Fruit fly (Drosophila melanogaster) whole organism, larva: ENCODE measurements around the gene CG1951.

Experiments used
- noc ChIP-seq: fragments of 200-800 bp; sonication (Bioruptor generic); optimal IDR thresholded peaks from 3 replicates; lab custom pipeline; 2019; ENCODE audit warnings: missing biosample characterization, mild to moderate bottlenecking, missing genetic modification characterization, moderate library complexity

CG1951 gene

DNA sequence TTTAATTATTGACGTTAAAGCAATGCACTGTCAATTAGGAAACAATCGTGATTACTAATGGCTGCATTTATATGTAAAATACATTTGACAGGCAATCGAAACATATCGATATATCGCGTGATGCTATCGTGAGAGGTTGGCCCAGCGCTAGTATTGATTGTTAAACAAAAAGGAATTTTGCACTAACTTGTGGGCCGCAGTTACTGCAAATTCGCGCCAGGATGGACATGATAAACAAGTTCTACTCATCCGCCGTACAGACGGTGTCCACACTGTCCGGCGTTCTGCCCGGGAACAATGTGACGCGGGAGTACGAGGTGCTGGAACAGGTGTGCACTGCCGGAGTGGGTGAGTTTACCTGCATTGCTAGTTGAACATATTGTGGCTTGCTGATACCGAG is at the start of gene CG1951, which contains the start of gene eIF4E6:
TSS of gene CG1951 (plus strand) at position 115 of the 400 bp plus-strand sequence.
TSS of gene eIF4E6 (minus strand) at position 53 of the 400 bp plus-strand sequence.
- TF ChIP-seq noc (tag; lab: Kevin White, UChicago) = no peak

DNA sequence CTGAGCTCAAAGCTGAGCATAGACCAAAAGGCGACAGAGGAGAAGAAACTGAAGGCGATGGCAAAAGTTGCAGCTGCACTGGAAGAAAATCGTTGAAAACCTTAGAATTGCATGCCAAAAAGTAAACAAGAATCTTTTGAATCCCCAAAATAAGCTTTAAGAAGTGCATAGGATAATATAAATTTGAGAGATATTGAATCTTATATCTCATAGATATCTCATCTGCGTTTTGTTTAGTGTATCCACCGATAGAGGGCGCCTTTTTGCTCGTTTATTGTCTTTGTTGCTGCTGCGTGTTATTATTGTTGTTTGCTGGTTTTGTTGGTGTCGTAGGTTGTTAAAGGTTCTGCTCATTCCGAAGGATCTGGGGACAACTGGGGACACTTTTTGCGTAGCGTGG is 41.1 kb upstream of the CG1951 start:
- no peak for TF ChIP-seq noc (tag; lab: Kevin White, UChicago)

DNA sequence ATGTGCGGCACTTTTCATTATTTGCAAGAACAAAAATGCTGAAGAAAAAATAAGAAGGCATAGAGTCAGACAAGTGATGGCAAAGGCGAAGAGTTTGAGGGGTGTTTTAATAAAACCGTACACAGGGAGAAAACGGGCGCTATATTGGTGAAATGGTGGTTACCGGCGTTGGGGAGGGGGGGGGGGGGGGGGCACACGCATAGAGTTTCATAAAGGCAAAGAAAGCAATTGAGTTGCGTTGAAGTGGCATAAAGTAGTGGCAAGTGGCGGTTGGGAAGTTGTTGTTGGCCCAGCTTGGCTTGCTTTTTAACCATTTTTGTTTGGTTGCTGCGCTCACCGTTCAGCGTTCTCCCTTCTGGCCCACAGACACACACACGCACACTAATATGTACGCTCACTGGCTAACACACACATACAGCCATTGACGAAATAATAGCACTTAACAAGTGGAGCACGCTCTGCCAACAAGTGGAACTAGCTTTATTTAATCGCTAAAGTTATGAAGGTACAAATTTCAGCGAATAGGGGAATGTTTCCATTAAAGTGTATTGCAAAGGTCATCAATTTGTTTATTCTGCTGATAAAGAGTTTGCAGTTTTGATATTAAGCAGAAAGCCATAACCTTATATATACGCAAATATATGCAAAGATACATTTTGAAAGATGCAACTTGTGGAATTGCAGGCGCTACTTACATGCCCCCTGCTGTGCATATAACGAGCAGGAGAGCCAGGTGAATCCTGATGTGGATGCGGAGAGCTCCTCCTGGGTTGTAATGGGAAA is 39.2 kb upstream of the CG1951 start:
- no peak for TF ChIP-seq noc (tag; lab: Kevin White, UChicago)

DNA sequence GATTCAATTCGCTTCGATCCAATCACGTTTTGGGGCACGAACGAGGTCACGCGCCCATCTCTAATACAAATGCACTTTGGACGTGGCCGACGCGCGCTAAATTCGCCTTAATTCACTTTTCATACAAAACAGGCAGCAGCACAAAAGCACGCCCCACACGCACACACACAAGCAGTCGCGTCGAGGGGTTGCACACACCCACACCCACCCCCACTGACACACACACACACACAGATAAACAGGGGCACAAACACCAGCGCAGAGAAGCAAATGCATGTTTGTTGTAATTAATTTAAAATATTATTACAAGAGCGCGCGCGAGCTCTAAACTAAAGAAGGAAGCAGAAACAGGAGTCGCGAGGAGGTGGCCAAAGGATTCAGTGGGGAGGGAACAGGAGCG is 37.6 kb upstream of the CG1951 start:
- TF ChIP-seq noc (tag; lab: Kevin White, UChicago) = no peak

DNA sequence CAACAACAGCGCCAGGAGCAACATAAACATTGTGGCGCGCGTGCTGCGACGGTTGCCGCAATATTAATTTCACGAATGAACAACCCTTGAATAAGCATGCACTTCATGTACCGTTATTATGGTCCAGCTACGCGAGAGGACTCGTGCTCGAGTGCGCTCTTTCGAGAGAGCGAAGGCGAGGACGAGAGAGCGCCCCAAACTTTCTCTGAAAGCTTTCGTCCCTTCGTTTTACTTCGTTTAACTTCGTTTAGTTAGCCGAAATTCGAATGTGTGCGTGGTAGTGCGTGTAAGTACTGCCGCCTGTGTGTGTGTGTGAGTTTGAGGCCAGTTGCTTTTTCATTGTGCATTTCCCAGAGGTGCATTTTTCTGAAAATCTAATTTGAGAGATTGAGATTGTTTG is 36.3 kb upstream of the CG1951 start:
- TF ChIP-seq noc (tag; lab: Kevin White, UChicago) = no peak

DNA sequence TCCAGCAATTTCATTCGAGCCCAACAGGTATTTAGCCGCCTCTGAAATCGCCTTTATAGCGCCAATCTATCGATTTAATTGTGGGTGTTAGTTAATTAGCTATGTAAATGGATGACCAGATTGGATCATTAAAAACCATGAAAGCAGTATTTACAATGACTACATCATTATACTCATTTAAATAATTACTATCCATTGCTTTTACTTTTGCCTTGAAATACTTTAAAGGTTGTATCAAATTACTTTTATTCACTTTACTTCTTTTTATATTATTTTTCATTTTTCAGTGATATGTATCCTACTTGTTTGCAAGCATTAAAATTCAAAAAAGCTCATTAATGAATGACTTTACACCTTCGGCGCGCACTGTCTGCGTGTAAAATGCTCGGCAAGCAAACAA is 28.0 kb upstream of the CG1951 start:
- TF ChIP-seq noc (tag; lab: Kevin White, UChicago) = no peak

DNA sequence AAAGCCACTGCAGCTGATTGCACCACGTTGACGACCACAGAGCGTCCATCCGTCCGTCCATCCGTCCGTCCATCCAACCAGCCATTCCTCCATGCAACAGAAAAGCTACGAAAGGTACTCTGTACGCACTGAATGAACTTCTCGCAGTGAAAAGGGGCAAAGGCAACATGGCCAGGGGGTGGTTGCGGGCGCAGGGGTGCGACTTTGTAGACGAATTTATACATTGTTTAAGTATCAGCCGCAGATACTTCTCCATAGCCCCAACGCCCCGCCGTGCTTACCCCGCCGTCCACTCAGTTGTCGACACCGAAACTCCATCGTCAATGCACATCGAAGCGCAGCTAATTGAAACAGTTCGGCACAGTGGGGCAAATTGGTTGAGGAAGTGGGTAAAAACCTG is 27.0 kb upstream of the CG1951 start:
- no peak for TF ChIP-seq noc (tag; lab: Kevin White, UChicago)

DNA sequence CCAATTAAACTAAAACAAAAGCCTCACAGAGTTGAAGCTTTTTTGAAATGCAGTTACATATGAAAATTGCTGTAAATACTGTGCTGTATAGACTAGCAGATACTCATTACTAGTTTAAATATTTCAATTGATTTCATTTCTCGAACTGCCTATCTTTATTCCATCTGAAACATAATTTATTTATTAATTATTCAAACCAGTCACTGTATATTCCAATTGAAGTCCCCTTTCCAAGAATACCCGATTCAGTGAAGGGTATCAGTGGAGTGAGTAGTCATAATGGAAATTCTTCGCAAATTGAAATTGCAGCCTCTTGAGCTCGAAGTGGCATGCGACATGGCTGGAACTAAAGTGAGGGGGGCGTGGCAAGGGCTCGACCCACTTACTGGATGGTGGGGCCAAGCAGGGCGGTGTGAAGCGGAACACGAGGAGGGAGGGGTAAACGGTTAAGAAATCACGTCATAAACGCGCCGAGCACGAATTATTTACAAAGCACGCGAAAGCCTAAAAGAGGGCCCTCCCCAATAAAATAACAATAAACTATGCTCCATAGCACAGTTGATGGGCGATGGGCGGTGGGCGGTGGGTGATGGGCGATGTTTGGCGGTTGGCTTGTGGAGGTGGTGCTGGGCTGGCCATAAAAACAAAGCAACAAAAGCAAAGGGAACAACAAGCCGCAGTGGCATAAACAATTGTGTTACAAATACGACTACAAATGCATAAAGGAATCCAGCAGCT is 22.0 kb upstream of the CG1951 start:
- no peak for TF ChIP-seq noc (tag; lab: Kevin White, UChicago)

DNA sequence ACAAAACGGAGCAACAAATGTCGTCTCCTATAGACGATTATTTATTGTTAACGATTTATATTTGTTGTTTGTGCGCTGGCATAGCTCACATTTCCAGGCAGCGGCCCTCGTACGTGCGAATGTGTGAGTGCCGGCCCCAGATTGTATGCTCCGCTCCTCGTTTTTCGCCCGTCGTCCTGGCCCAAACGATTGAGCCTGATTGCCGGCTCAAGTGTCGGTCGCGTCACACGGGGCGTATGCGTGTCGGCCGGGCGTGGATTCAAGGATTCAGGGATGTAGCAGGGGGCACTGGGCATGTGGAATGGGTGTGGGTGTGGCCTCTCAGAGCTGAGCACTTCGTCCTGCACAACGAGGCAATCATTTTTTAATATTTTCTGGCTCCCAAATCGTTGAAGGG is 21.4 kb upstream of the CG1951 start:
- TF ChIP-seq noc (tag; lab: Kevin White, UChicago) = no peak

DNA sequence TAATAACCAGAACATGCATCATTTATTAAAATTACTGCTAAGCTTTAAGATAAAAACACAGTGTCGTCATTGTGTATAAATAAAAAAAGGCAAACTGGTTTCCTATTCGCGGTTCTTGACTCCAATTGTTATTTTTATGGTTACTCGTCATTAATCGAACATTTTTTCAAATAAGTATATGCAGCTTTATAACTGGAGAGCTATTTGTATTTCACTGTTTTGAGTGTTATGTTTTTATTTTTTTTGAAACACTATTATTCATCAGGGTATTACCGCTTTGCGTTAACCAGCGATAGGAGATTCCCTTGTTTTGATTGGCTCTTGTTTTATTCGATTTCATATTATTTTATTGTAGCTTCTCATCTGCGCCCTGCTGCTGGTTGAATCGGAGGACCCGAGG is 15.9 kb upstream of the CG1951 start:
- TF ChIP-seq noc (tag; lab: Kevin White, UChicago) = no peak

DNA sequence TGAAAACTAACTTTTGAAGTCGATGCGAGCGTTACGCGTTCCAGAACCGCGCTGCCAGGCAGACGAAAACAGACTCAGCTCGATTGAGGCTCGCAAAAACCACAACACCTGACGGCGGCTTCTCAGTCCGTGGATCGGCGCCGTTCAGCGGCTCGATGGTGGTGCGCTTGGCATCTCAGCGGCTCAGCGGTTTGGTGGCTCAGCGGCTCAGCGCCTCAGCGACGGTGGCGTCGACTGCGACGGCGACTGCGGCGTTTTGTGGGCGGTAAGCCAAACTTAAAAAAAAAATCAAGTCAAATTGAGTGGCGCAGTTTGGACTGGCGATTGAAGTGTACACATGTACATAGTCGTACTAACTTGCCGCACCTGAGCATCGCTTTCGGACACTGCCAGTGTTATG is 6.7 kb upstream of the CG1951 start, which contains the start of gene wat:
TSS of gene wat (minus strand) at position 41 of the 400 bp plus-strand sequence.
- TF ChIP-seq noc (tag; lab: Kevin White, UChicago) = no peak

DNA sequence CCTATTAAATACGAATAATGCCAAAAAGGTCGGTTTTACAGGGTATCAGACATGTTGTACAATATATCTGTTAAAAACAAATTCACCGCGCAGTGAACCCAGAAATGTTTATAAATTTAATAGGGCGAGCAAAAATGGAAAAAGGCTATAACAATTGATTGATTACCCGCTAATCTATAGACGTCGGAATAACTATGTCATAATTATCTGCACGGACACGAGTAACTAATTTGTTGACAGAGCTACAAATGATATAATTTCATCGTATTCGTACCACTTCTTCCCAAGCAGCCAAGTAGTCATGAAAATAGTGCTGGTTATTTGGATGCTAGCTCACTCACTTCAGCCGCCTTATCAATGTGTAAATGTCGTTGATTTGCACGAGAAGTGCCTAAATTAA is 2.4 kb upstream of the CG1951 start, which contains the start of gene CG14518:
TSS of gene CG14518 (plus strand) at position 301 of the 400 bp plus-strand sequence.
- TF ChIP-seq noc (tag; lab: Kevin White, UChicago) = no peak

DNA sequence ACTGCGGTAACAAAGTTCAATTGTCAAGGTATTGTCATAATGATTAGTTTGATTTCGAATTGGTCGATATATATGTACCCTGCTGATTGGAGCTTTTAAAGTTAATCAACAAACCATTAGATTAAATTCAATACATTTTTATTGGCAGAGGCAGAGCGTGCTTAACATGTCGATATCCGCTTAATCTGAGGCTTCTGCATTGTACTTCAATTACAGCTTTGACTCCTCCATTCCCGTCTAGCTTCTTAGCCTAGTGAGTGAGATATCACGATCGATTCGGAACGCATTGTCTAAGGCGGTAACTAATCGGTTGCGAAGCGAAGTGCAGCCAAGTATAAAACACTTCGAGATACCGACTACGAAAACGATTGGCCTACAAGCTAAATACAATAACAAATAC is 5.5 kb downstream of the CG1951 start, which contains the start of gene Ssl2:
TSS of gene Ssl2 (minus strand) at position 101 of the 400 bp plus-strand sequence.
- no peak for TF ChIP-seq noc (tag; lab: Kevin White, UChicago)

DNA sequence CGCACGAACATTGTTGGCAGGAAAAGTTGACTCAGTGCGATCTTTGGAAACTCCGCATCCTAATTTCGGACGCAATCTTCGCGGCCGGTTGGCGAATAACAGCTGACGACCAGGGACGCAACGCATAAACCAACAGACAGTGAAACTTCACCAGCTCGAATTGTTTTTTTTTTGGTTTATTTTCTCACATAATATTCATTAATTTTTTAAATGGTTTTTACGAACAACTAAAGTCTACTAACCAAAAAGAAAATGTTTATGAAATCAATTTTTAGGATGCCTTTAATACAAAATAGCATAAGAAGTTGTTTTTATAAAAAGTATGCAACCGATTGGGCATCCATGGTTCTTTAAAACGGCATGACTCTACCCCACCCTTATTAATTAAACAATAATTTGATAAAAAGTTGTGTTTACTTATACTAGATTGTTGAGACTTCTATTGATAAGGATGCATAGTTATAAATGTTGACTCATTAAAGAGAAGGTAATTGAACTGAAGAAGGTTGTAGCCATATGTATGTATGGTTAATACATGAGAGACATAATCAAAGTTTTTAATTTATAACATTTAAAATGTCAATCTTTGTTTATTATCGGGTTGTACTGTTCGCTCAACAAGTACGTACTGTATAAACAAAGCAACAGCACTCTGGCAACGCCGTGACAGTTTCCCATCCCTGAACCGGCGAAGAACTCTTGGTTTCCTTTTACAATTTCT is 7.0 kb downstream of the CG1951 start, which contains the start of the genes beta4GalNAcTB and Cpsf100:
TSS of gene beta4GalNAcTB (minus strand) at position 100 of the 721 bp plus-strand sequence.
TSS of gene Cpsf100 (plus strand) at position 665 of the 721 bp plus-strand sequence.
- TF ChIP-seq noc (tag; lab: Kevin White, UChicago) = peak; percentile 78

DNA sequence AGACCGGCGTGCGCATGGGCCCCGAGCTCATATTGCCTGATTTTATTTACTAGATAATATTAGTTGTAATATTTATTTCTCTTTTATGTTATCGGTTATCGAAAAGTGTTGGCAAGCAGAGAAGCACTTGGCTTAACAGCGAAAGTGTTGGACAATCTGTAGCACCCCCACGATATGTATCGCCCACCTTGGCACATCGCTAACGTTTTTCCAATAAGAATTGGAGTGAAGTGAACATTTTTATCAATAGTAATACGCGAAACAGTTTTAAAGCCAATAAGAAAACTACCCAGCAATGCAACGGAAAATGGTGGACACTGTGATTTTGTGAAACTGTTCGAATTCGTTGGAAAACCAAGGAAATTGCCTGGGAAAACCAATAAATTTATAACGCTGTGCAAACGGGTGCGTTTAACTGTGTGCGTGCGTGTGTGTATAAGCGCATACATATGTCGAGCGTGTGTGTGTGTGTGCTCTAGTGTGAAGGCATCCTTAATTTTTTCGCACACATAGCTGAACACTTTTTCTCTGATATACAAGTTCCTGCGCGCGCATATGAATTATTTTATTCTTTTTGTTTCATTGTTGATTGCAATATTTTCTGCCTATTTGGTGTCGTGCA is 12.0 kb downstream of the CG1951 start, which contains the start of the genes Slu7 and Pkc98E:
TSS of gene Slu7 (minus strand) at position 112 of the 622 bp plus-strand sequence.
TSS of gene Pkc98E (plus strand) at position 197 of the 622 bp plus-strand sequence.
- TF ChIP-seq noc (tag; lab: Kevin White, UChicago) = peak; percentile 43
